Worm (Caenorhabditis elegans): Measurements from ENCODE around the gene T28D9.1.

DNA sequence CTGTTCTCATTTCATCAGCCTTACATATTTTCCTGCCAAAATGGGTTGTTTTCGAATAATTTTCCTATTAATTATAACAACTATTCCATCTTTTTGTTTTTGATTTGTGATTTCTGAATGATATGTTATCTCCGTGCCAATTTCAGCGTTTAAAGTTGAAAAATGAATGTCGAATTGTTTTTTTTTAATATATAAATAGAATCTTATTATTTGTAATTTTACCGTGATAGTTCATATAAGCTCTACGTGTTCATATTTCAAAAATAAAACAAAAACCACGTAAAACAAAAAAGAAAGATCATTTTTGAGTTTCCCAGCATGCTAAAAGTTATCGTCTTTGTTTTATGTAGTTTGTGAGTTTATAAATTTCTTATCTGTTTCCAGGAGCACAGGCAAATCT lies 48.5 kb upstream of the T28D9.1 start, which contains the start of gene K06A1.2:
- TF ChIP-seq flt-1 (GFP tag; IDR thresholded peaks at IDR 0.05) (no peak), klf-2 (GFP tag; conservative IDR thresholded peaks at IDR 0.05) (no peak), tab-1 (GFP tag; IDR thresholded peaks at IDR 0.05) (no peak), cog-1 (tag; optimal IDR thresholded peaks at IDR 0.05) (no peak), ztf-29 (GFP tag; IDR thresholded peaks at IDR 0.05) (no peak), med-1 (GFP tag; optimal IDR thresholded peaks at IDR 0.05; ENCODE audit: insufficient read depth) (no peak), T22C8.4 (GFP tag; IDR thresholded peaks at IDR 0.05) (no peak)
